Fruit fly (Drosophila melanogaster) S2 (cell line): ENCODE data around the gene CG3702.

Experiments
- CG8478 ChIP-seq: fragments of >200 bp; optimal IDR thresholded peaks from 2 replicates; lab custom pipeline; 2018
- CTCF ChIP-seq, 2 experiments: fragments of >200 bp; optimal IDR thresholded peaks; 2 replicates each; lab custom pipeline; 2018

CG3702 gene

dm6 chr2L:4226792-4227191 lies at the start of gene CG3702:
CG3702 (minus strand) TSS chr2L:4227097.
- peak in 1 of 2 experiments; percentile 2 for TF ChIP-seq CTCF (optimal IDR thresholded peaks at IDR 0.05; lab: Kevin White, UChicago)
- TF ChIP-seq CG8478: no peak

- TF ChIP-seq CG8478: no peak
- TF ChIP-seq CTCF (optimal IDR thresholded peaks at IDR 0.05; lab: Kevin White, UChicago): no peak
These were observed 30.4 kb upstream of the CG3702 start, which contains the start of gene CG15425 for dm6 chr2L:4257272-4257671. CG15425 (plus strand) TSS chr2L:4257572.

- no peak for TF ChIP-seq CG8478
These were observed 28.0 kb upstream of the CG3702 start for dm6 chr2L:4254945-4255344.

dm6 chr2L:4252832-4253473 lies 26.1 kb upstream of the CG3702 start:
- TF ChIP-seq CTCF (optimal IDR thresholded peaks at IDR 0.05; lab: Kevin White, UChicago) (no peak), CG8478 (no peak)

- TF ChIP-seq CTCF (optimal IDR thresholded peaks at IDR 0.05; lab: Kevin White, UChicago) (no peak), CG8478 (no peak)
These were observed 21.4 kb upstream of the CG3702 start for dm6 chr2L:4248314-4248713.

- TF ChIP-seq CG8478 (no peak), CTCF (optimal IDR thresholded peaks at IDR 0.05; lab: Kevin White, UChicago) (no peak)
These were observed 19.5 kb upstream of the CG3702 start for dm6 chr2L:4246376-4246775.

- TF ChIP-seq CG8478 (no peak), CTCF (optimal IDR thresholded peaks at IDR 0.05; lab: Kevin White, UChicago) (no peak)
These were observed 14.6 kb upstream of the CG3702 start for dm6 chr2L:4241513-4241912.

dm6 chr2L:4230562-4230961 lies 3.7 kb upstream of the CG3702 start:
- TF ChIP-seq CG8478 (no peak), CTCF (optimal IDR thresholded peaks at IDR 0.05; lab: Kevin White, UChicago) (no peak)

- no peak for TF ChIP-seq CTCF (optimal IDR thresholded peaks at IDR 0.05; lab: Kevin White, UChicago)
- TF ChIP-seq CG8478: no peak
These were observed 649 bp upstream of the CG3702 start, which contains the start of gene RpL40 for dm6 chr2L:4227546-4227945. RpL40 (plus strand) TSS chr2L:4227699.

dm6 chr2L:4224158-4224799 lies 2.6 kb downstream of the CG3702 start:
- TF ChIP-seq CG8478: no peak
- TF ChIP-seq CTCF (optimal IDR thresholded peaks at IDR 0.05; lab: Kevin White, UChicago): no peak

dm6 chr2L:4222921-4223279 lies 4.0 kb downstream of the CG3702 start:
- no peak for TF ChIP-seq CG8478
- TF ChIP-seq CTCF (optimal IDR thresholded peaks at IDR 0.05; lab: Kevin White, UChicago): no peak

dm6 chr2L:4222002-4222920 lies 4.6 kb downstream of the CG3702 start:
- TF ChIP-seq CTCF (optimal IDR thresholded peaks at IDR 0.05; lab: Kevin White, UChicago) (no peak), CG8478 (no peak)

dm6 chr2L:4221354-4222001 lies 5.4 kb downstream of the CG3702 start, which contains the start of gene ft:
ft (minus strand) TSS chr2L:4221796.
- no peak for TF ChIP-seq CG8478
- TF ChIP-seq CTCF (optimal IDR thresholded peaks at IDR 0.05; lab: Kevin White, UChicago): no peak

- no peak for TF ChIP-seq CG8478
- no peak for TF ChIP-seq CTCF (optimal IDR thresholded peaks at IDR 0.05; lab: Kevin White, UChicago)
These were observed 8.1 kb downstream of the CG3702 start for dm6 chr2L:4218820-4219219.

- TF ChIP-seq CG8478: no peak
- TF ChIP-seq CTCF (optimal IDR thresholded peaks at IDR 0.05; lab: Kevin White, UChicago): no peak
These were observed 15.6 kb downstream of the CG3702 start for dm6 chr2L:4211335-4211753.
